Fruit fly (Drosophila melanogaster): ENCODE data around the gene hdm.

Gene hdm

dm6 chrX:7911983-7912630 is 7.8 kb downstream of the hdm start, which contains the start of gene snz (continued):
- TF ChIP-seq CG7357 (GFP tag; IDR thresholded peaks at IDR 0.05) (no peak), Fer1 (GFP tag; optimal IDR thresholded peaks at IDR 0.05) (peak; percentile 34), Mrtf (GFP tag; IDR thresholded peaks at IDR 0.05) (no peak), CG8290 (GFP tag; optimal IDR thresholded peaks at IDR 0.05) (no peak), CG8290 (tag; optimal IDR thresholded peaks at IDR 0.05) (no peak), ewg (GFP tag; optimal IDR thresholded peaks at IDR 0.05) (peak; percentile 86), nmo (GFP tag; optimal IDR thresholded peaks at IDR 0.05) (peak; percentile 1), zfh1 (GFP tag; IDR thresholded peaks at IDR 0.05) (0 out of 3 replicates have a peak, but pooled peaks have one; percentile 27), CG14710 (tag; optimal IDR thresholded peaks at IDR 0.05) (peak; percentile 15), CG12071 (GFP tag; optimal IDR thresholded peaks at IDR 0.05) (no peak), corto (GFP tag; optimal IDR thresholded peaks at IDR 0.05) (no peak), Nf-YA (GFP tag; IDR thresholded peaks at IDR 0.05) (no peak), CG15479 (GFP tag; optimal IDR thresholded peaks at IDR 0.05) (peak; percentile 48), dimm (GFP tag; IDR thresholded peaks at IDR 0.05) (no peak), h (optimal IDR thresholded peaks at IDR 0.05) (no peak), CG6272 (GFP tag; IDR thresholded peaks at IDR 0.05) (no peak), CG13894 (tag; optimal IDR thresholded peaks at IDR 0.05) (peak; percentile 65), CG4404 (GFP tag; IDR thresholded peaks at IDR 0.05) (no peak), CG13775 (GFP tag; optimal IDR thresholded peaks at IDR 0.05) (no peak), CG14965 (GFP tag; optimal IDR thresholded peaks at IDR 0.05; ENCODE audit: borderline replicate concordance) (no peak), gro (GFP tag; optimal IDR thresholded peaks at IDR 0.05) (no peak), Rfx (GFP tag; IDR thresholded peaks at IDR 0.05) (peak; percentile 55), CG6813 (GFP tag; optimal IDR thresholded peaks at IDR 0.05) (no peak), Dp (GFP tag; optimal IDR thresholded peaks at IDR 0.05) (peak; percentile 75), BtbVII (GFP tag; optimal IDR thresholded peaks at IDR 0.05) (peak; percentile 55), CG3726 (GFP tag; IDR thresholded peaks at IDR 0.05) (no peak), tap (tag; optimal IDR thresholded peaks at IDR 0.05) (no peak), yki (optimal IDR thresholded peaks at IDR 0.05) (no peak), CG17359 (tag; optimal IDR thresholded peaks at IDR 0.05) (no peak), HmgD (GFP tag; optimal IDR thresholded peaks at IDR 0.05) (no peak), Jarid2 (GFP tag; optimal IDR thresholded peaks at IDR 0.05) (no peak), CG11560 (tag; IDR thresholded peaks at IDR 0.05) (no peak), toy (GFP tag; IDR thresholded peaks at IDR 0.05) (no peak), CG6175 (GFP tag; IDR thresholded peaks at IDR 0.05) (no peak), CG17361 (GFP tag; IDR thresholded peaks at IDR 0.05) (no peak), Ada2b (GFP tag; IDR thresholded peaks at IDR 0.05) (no peak), Dip3 (GFP tag; optimal IDR thresholded peaks at IDR 0.05) (no peak), mld (GFP tag; IDR thresholded peaks at IDR 0.05; ENCODE audit: partially characterized antibody) (peak; percentile 75), klu (GFP tag; IDR thresholded peaks at IDR 0.05) (no peak), Abd-B (GFP tag; optimal IDR thresholded peaks at IDR 0.05) (no peak), Taf1 (GFP tag; IDR thresholded peaks at IDR 0.05) (no peak), seq (GFP tag; IDR thresholded peaks at IDR 0.05) (no peak), Scr (GFP tag; IDR thresholded peaks at IDR 0.05; ENCODE audit: partially characterized antibody) (peak; percentile 74), CG10431 (GFP tag; optimal IDR thresholded peaks at IDR 0.05) (no peak), CkIIα-i1 (GFP tag; IDR thresholded peaks at IDR 0.05) (no peak), odd (GFP tag; optimal IDR thresholded peaks at IDR 0.05) (no peak), YL-1 (GFP tag; optimal IDR thresholded peaks at IDR 0.05) (peak; percentile 6), CG10654 (GFP tag; optimal IDR thresholded peaks at IDR 0.05) (no peak), Ets65A (GFP tag) (no peak), Mad (GFP tag; optimal IDR thresholded peaks at IDR 0.05) (no peak), NC2β (GFP tag; optimal IDR thresholded peaks at IDR 0.05) (no peak), CG9727 (GFP tag; optimal IDR thresholded peaks at IDR 0.05) (no peak)
